Worm (Caenorhabditis elegans): ENCODE results near the gene T22B7.22.

DNA sequence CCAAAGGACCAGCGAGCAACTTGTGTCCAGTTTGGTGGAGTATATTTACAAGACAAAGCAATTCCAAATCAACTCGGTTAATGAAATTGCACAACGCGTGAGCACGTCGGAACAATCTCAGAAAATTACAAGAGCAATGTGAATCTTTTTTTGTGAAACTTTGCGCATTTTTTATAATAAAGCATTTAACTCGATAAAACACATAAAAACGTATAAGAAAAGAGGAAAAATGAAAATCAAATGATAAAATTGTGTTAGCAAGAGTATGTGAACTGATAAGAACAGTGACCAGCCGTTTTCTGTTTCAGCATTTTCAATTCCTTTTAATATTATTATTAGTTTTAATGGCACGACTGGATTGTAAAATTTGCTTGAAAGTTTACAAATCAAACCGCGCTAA is 28.1 kb upstream of the T22B7.22 start, which contains the start of gene T22B7.8:
- TF ChIP-seq tbp1 (GFP tag; optimal IDR thresholded peaks at IDR 0.05): no peak
- no peak for TF ChIP-seq F57A8.1 (GFP tag; optimal IDR thresholded peaks at IDR 0.05)
- no peak for TF ChIP-seq snpc-3.4 (tag; optimal IDR thresholded peaks at IDR 0.05)
- no peak for TF ChIP-seq pha-4 (tag; optimal IDR thresholded peaks at IDR 0.05)
- no peak for TF ChIP-seq Y56A3A.18 (GFP tag; IDR thresholded peaks at IDR 0.05)
- no peak for TF ChIP-seq F23B12.7 (tag; optimal IDR thresholded peaks at IDR 0.05; ENCODE audit: insufficient read depth)
- no peak for TF ChIP-seq ceh-27 (GFP tag; optimal IDR thresholded peaks at IDR 0.05)
- TF ChIP-seq efl-1 (GFP tag; optimal IDR thresholded peaks at IDR 0.05): no peak
- TF ChIP-seq T26A5.8 (tag; optimal IDR thresholded peaks at IDR 0.05): no peak
- TF ChIP-seq madf-6 (GFP tag; IDR thresholded peaks at IDR 0.05): no peak
- TF ChIP-seq B0336.3 (GFP tag; IDR thresholded peaks at IDR 0.05): no peak
- TF ChIP-seq ceh-100 (GFP tag; IDR thresholded peaks at IDR 0.05): no peak
- no peak for TF ChIP-seq ceh-58 (GFP tag; IDR thresholded peaks at IDR 0.05)
- TF ChIP-seq nhr-120 (GFP tag; IDR thresholded peaks at IDR 0.05): no peak
